Worm (Caenorhabditis elegans) whole organism, late embryonic: Measurements from ENCODE around the gene K02E11.7.
"Not testable (repeated sequence)": the region's sequence is repeated elsewhere in the genome, so short reads cannot be mapped to it uniquely, and the experiment has no call there.

ENCODE experiments used
- C38D4.7 ChIP-seq: fragments of 200-800 bp; sonication (Bioruptor generic); optimal IDR thresholded peaks from 2 replicates; lab custom pipeline; 2018; ENCODE audit warnings: mild to moderate bottlenecking, missing genetic modification characterization, moderate library complexity, missing compliant biosample characterization
- K02D7.2 ChIP-seq: sonication (generic microtip); optimal IDR thresholded peaks from 2 replicates; lab custom pipeline; 2017; ENCODE audit warnings: mild to moderate bottlenecking, missing genetic modification characterization, missing compliant biosample characterization
- T23F11.4 ChIP-seq: fragments of 200-800 bp; sonication (Bioruptor generic); optimal IDR thresholded peaks from 2 replicates; lab custom pipeline; 2018; ENCODE audit warnings: mild to moderate bottlenecking, missing genetic modification characterization, missing compliant biosample characterization
- Y22D7AL.16 ChIP-seq: sonication (generic microtip); optimal IDR thresholded peaks from 2 replicates; lab custom pipeline; 2016; ENCODE audit warnings: missing genetic modification characterization, missing compliant biosample characterization
- ahr-1 ChIP-seq: sonication (generic microtip); optimal IDR thresholded peaks from 2 replicates; lab custom pipeline; 2016; ENCODE audit warnings: missing genetic modification characterization, missing compliant biosample characterization
- ceh-14 ChIP-seq: sonication (generic microtip); optimal IDR thresholded peaks from 2 replicates; lab custom pipeline; 2016; ENCODE audit warnings: missing genotype, missing genetic modification characterization, missing compliant biosample characterization
- ceh-24 ChIP-seq: sonication (generic microtip); optimal IDR thresholded peaks from 2 replicates; lab custom pipeline; 2016; ENCODE audit warnings: mild to moderate bottlenecking, missing genetic modification characterization, missing compliant biosample characterization
- ceh-30 ChIP-seq: fragments of 150-350 bp; optimal IDR thresholded peaks from 2 replicates; lab custom pipeline; 2014; ENCODE audit warnings: missing biosample characterization, missing genetic modification characterization
- ceh-34 ChIP-seq: sonication (generic microtip); optimal IDR thresholded peaks from 2 replicates; lab custom pipeline; 2016; ENCODE audit warnings: mild to moderate bottlenecking, missing genetic modification characterization, missing compliant biosample characterization
- ceh-48 ChIP-seq: sonication (generic microtip); optimal IDR thresholded peaks from 2 replicates; lab custom pipeline; 2016; ENCODE audit warnings: missing genetic modification characterization, inconsistent platforms, missing compliant biosample characterization
- ceh-9 ChIP-seq: sonication (generic microtip); optimal IDR thresholded peaks from 2 replicates; lab custom pipeline; 2016; ENCODE audit warnings: mild to moderate bottlenecking, missing genetic modification characterization, inconsistent platforms, missing compliant biosample characterization
- che-1 ChIP-seq: sonication (generic microtip); optimal IDR thresholded peaks from 2 replicates; lab custom pipeline; 2016; ENCODE audit warnings: mild to moderate bottlenecking, missing genetic modification characterization, missing compliant biosample characterization
- elt-2 ChIP-seq: sonication (generic microtip); optimal IDR thresholded peaks from 2 replicates; lab custom pipeline; 2016; ENCODE audit warnings: missing genetic modification reagents, missing genetic modification characterization, missing compliant biosample characterization
- fax-1 ChIP-seq: sonication (generic microtip); optimal IDR thresholded peaks from 2 replicates; lab custom pipeline; 2016; ENCODE audit warnings: missing genotype, missing genetic modification characterization, missing compliant biosample characterization
- fkh-10 ChIP-seq: fragments of 150-350 bp; optimal IDR thresholded peaks from 2 replicates; lab custom pipeline; 2014; ENCODE audit warnings: missing biosample characterization, missing genetic modification reagents, missing genetic modification characterization
- fkh-6 ChIP-seq: sonication (generic microtip); optimal IDR thresholded peaks from 2 replicates; lab custom pipeline; 2016; ENCODE audit warnings: missing genetic modification characterization, missing compliant biosample characterization
- gmeb-2 ChIP-seq: sonication (generic microtip); optimal IDR thresholded peaks from 2 replicates; lab custom pipeline; 2016; ENCODE audit warnings: missing genetic modification characterization, inconsistent platforms, missing compliant biosample characterization
- hlh-13 ChIP-seq: fragments of 200-800 bp; sonication (Bioruptor generic); optimal IDR thresholded peaks from 2 replicates; lab custom pipeline; 2018; ENCODE audit warnings: mild to moderate bottlenecking, missing genetic modification characterization, missing compliant biosample characterization
- hlh-6 ChIP-seq: sonication (generic microtip); optimal IDR thresholded peaks from 2 replicates; lab custom pipeline; 2016; ENCODE audit warnings: missing genotype, missing genetic modification characterization, missing compliant biosample characterization
- lin-11 ChIP-seq: fragments of 200-800 bp; sonication (Bioruptor generic); optimal IDR thresholded peaks from 2 replicates; lab custom pipeline; 2018; ENCODE audit warnings: mild to moderate bottlenecking, missing genetic modification characterization, missing compliant biosample characterization
- madf-2 ChIP-seq: sonication (generic microtip); optimal IDR thresholded peaks from 2 replicates; lab custom pipeline; 2017; ENCODE audit warnings: missing genetic modification characterization, missing compliant biosample characterization
- nfya-1 ChIP-seq: sonication (generic microtip); optimal IDR thresholded peaks from 2 replicates; lab custom pipeline; 2017; ENCODE audit warnings: missing genetic modification characterization, mild to moderate bottlenecking, missing compliant biosample characterization, antibody characterized with exemption, moderate library complexity
- nhr-232 ChIP-seq: sonication (generic microtip); optimal IDR thresholded peaks from 2 replicates; lab custom pipeline; 2016; ENCODE audit warnings: missing genetic modification characterization, missing compliant biosample characterization
- npax-4 ChIP-seq: sonication (generic microtip); optimal IDR thresholded peaks from 2 replicates; lab custom pipeline; 2016; ENCODE audit warnings: missing genetic modification characterization, missing compliant biosample characterization
- odd-2 ChIP-seq: sonication (generic microtip); optimal IDR thresholded peaks from 2 replicates; lab custom pipeline; 2017; ENCODE audit warnings: antibody characterized with exemption, mild to moderate bottlenecking, missing genetic modification characterization, missing compliant biosample characterization
- pag-3 ChIP-seq: sonication (generic microtip); optimal IDR thresholded peaks from 2 replicates; lab custom pipeline; 2016; ENCODE audit warnings: missing compliant biosample characterization, missing genetic modification characterization, borderline replicate concordance
- pax-1 ChIP-seq: fragments of 150-350 bp; optimal IDR thresholded peaks from 2 replicates; lab custom pipeline; 2014; ENCODE audit warnings: missing biosample characterization, missing genetic modification characterization
- pha-2 ChIP-seq: sonication (generic microtip); optimal IDR thresholded peaks from 2 replicates; lab custom pipeline; 2017; ENCODE audit warnings: mild to moderate bottlenecking, missing genetic modification characterization, missing compliant biosample characterization
- pqm-1 ChIP-seq: sonication (generic microtip); optimal IDR thresholded peaks from 2 replicates; lab custom pipeline; 2016; ENCODE audit warnings: missing genetic modification characterization, missing compliant biosample characterization
- pros-1 ChIP-seq: fragments of 150-350 bp; optimal IDR thresholded peaks from 2 replicates; lab custom pipeline; 2014; ENCODE audit warnings: missing biosample characterization, missing genetic modification reagents, missing genetic modification characterization
- ref-2 ChIP-seq: sonication (generic microtip); optimal IDR thresholded peaks from 2 replicates; lab custom pipeline; 2016; ENCODE audit warnings: missing genetic modification characterization, missing compliant biosample characterization
- rnt-1 ChIP-seq: sonication (generic microtip); optimal IDR thresholded peaks from 2 replicates; lab custom pipeline; 2016; ENCODE audit warnings: missing genetic modification characterization, missing compliant biosample characterization
- sdc-2 ChIP-seq: sonication (generic microtip); optimal IDR thresholded peaks from 2 replicates; lab custom pipeline; 2016; ENCODE audit warnings: missing genotype, missing genetic modification characterization, missing compliant biosample characterization
- syd-9 ChIP-seq: sonication (generic microtip); optimal IDR thresholded peaks from 2 replicates; lab custom pipeline; 2016; ENCODE audit warnings: mild to moderate bottlenecking, missing genetic modification characterization, moderate library complexity, missing compliant biosample characterization
- tbx-2 ChIP-seq: sonication (generic microtip); optimal IDR thresholded peaks from 2 replicates; lab custom pipeline; 2016; ENCODE audit warnings: missing genetic modification characterization, missing compliant biosample characterization
- tbx-7 ChIP-seq: sonication (generic microtip); optimal IDR thresholded peaks from 2 replicates; lab custom pipeline; 2016; ENCODE audit warnings: missing genotype, missing genetic modification characterization, missing compliant biosample characterization
- unc-55 ChIP-seq: sonication (generic microtip); optimal IDR thresholded peaks from 2 replicates; lab custom pipeline; 2017; ENCODE audit warnings: missing biosample characterization, missing genetic modification reagents, missing genetic modification characterization
- unc-86 ChIP-seq: sonication (generic microtip); optimal IDR thresholded peaks from 2 replicates; lab custom pipeline; 2016; ENCODE audit warnings: missing genetic modification characterization, missing compliant biosample characterization

K02E11.7 gene

ce11 chrV:14283241-14283640 is 29.1 kb upstream of the K02E11.7 start, which contains the start of gene F40G12.10:
Gene F40G12.10 (plus strand): TSS chrV:14283541.
- no peak for TF ChIP-seq ceh-24 (tag; lab: Kevin White, UChicago)
- TF ChIP-seq pros-1 (tag; lab: Kevin White, UChicago): no peak
- TF ChIP-seq pag-3 (tag; lab: Kevin White, UChicago): no peak
- TF ChIP-seq ref-2 (tag; lab: Kevin White, UChicago): no peak
- no peak for TF ChIP-seq pax-1 (tag; lab: Kevin White, UChicago)
- TF ChIP-seq K02D7.2: no peak
- TF ChIP-seq nhr-232 (tag; lab: Kevin White, UChicago): no peak
- no peak for TF ChIP-seq madf-2 (tag; lab: Kevin White, UChicago)
- no peak for TF ChIP-seq nfya-1 (tag; lab: Kevin White, UChicago)
- TF ChIP-seq elt-2 (tag; lab: Kevin White, UChicago): no peak
- TF ChIP-seq C38D4.7 (GFP tag; lab: Kevin White, UChicago): no peak
- TF ChIP-seq ceh-34 (tag; lab: Kevin White, UChicago): no peak
- TF ChIP-seq, all 69 proteins: peak for 0

- TF ChIP-seq unc-86 (tag; lab: Kevin White, UChicago) (no peak), syd-9 (tag; lab: Kevin White, UChicago) (no peak), T23F11.4 (GFP tag; lab: Kevin White, UChicago) (no peak), nfya-1 (tag; lab: Kevin White, UChicago) (no peak), ahr-1 (tag; lab: Kevin White, UChicago) (no peak)
- TF ChIP-seq, all 69 proteins: peak for 0
Measured at ce11 chrV:14282222-14282709, 28.1 kb upstream of the K02E11.7 start, which contains the start of the genes srt-74 and F40G12.9. Gene srt-74 (minus strand): TSS chrV:14282322. Gene F40G12.9 (plus strand): TSS chrV:14282659.

ce11 chrV:14279777-14280176 is 25.7 kb upstream of the K02E11.7 start, which contains the start of gene srt-33:
Gene srt-33 (minus strand): TSS chrV:14279877.
- TF ChIP-seq npax-4 (tag; lab: Kevin White, UChicago) (no peak), unc-55 (GFP tag; lab: Kevin White, UChicago) (no peak)

- TF ChIP-seq C38D4.7 (GFP tag; lab: Kevin White, UChicago); hlh-6 (tag; lab: Kevin White, UChicago); gmeb-2 (tag; lab: Kevin White, UChicago): not testable (repeated sequence)
Measured at ce11 chrV:14274268-14274667, 20.1 kb upstream of the K02E11.7 start, which contains the start of gene F40G12.7. Gene F40G12.7 (plus strand): TSS chrV:14274568.

- TF ChIP-seq rnt-1 (tag; lab: Kevin White, UChicago) (no peak), C38D4.7 (GFP tag; lab: Kevin White, UChicago) (no peak), pax-1 (tag; lab: Kevin White, UChicago) (no peak), fax-1 (tag; lab: Kevin White, UChicago) (no peak), fkh-10 (no peak), unc-55 (GFP tag; lab: Kevin White, UChicago) (no peak), ceh-14 (tag; lab: Kevin White, UChicago) (no peak), hlh-13 (GFP tag; lab: Kevin White, UChicago) (no peak), ceh-48 (tag; lab: Kevin White, UChicago) (no peak), pha-2 (no peak)
Measured at ce11 chrV:14273019-14273418, 18.9 kb upstream of the K02E11.7 start, which contains the start of gene F40G12.6. Gene F40G12.6 (minus strand): TSS chrV:14273119.

ce11 chrV:14270729-14271128 is 16.6 kb upstream of the K02E11.7 start, which contains the start of gene F40G12.5:
Gene F40G12.5 (minus strand): TSS chrV:14270829.
- TF ChIP-seq fkh-6 (tag; lab: Kevin White, UChicago) (no peak), ceh-34 (tag; lab: Kevin White, UChicago) (no peak), che-1 (no peak), nhr-232 (tag; lab: Kevin White, UChicago) (no peak), ceh-30 (no peak), syd-9 (tag; lab: Kevin White, UChicago) (no peak), Y22D7AL.16 (tag; lab: Kevin White, UChicago) (no peak), sdc-2 (tag; lab: Kevin White, UChicago) (no peak), odd-2 (no peak), pax-1 (tag; lab: Kevin White, UChicago) (no peak), tbx-7 (no peak), ceh-9 (tag; lab: Kevin White, UChicago) (no peak), pqm-1 (tag; lab: Kevin White, UChicago) (no peak), tbx-2 (no peak), lin-11 (no peak)
